Fruit fly (Drosophila melanogaster) whole organism, embryonic: Measurements from ENCODE around the gene CG12253.

Experiments
- BEAF-32 ChIP-seq: fragments of 200-800 bp; sonication (Bioruptor generic); optimal IDR thresholded peaks from 3 replicates; lab custom pipeline; 2017; ENCODE audit warnings: missing biosample characterization, missing genetic modification characterization, mild to moderate bottlenecking, moderate library complexity, missing genetic modification reagents
- CG10147 ChIP-seq: fragments of 200-800 bp; sonication (Bioruptor generic); optimal IDR thresholded peaks from 2 replicates; lab custom pipeline; 2019; ENCODE audit warnings: missing biosample characterization, mild to moderate bottlenecking, missing genetic modification characterization, moderate library complexity
- CG10267 ChIP-seq: fragments of 200-800 bp; sonication (Bioruptor generic); optimal IDR thresholded peaks from 2 replicates; lab custom pipeline; 2018; ENCODE audit warnings: missing biosample characterization, mild to moderate bottlenecking, missing genetic modification characterization, moderate library complexity
- CG12219 ChIP-seq: fragments of 200-800 bp; sonication (Bioruptor generic); optimal IDR thresholded peaks from 3 replicates; lab custom pipeline; 2018; ENCODE audit warnings: missing biosample characterization, mild to moderate bottlenecking, missing genetic modification characterization
- CG13775 ChIP-seq: fragments of 200-800 bp; sonication (Bioruptor generic); optimal IDR thresholded peaks from 3 replicates; lab custom pipeline; 2017; ENCODE audit warnings: missing biosample characterization, mild to moderate bottlenecking, missing genetic modification characterization
- CG14860 ChIP-seq: fragments of 200-800 bp; sonication (Bioruptor generic); IDR thresholded peaks from 3 replicates; pipeline ENCODE4 v1.3.6; 2022; ENCODE audit warnings: missing biosample characterization, missing genetic modification characterization; ENCODE audit not compliant: partially characterized antibody
- CG17186 ChIP-seq: fragments of 200-800 bp; sonication (Bioruptor generic); optimal IDR thresholded peaks from 3 replicates; lab custom pipeline; 2017; ENCODE audit warnings: missing biosample characterization, missing genetic modification reagents, missing genetic modification characterization
- CG2712 ChIP-seq: fragments of 200-800 bp; optimal IDR thresholded peaks from 3 replicates; lab custom pipeline; 2019; ENCODE audit warnings: missing biosample characterization, mild to moderate bottlenecking, missing genetic modification characterization, moderate library complexity
- CG31365 ChIP-seq: fragments of 200-800 bp; sonication (Bioruptor generic); optimal IDR thresholded peaks from 2 replicates; lab custom pipeline; 2018; ENCODE audit warnings: missing biosample characterization, mild to moderate bottlenecking, missing genetic modification characterization
- CG32532 ChIP-seq: fragments of 200-800 bp; sonication (Bioruptor generic); IDR thresholded peaks from 2 replicates; pipeline ENCODE4 v1.3.6; 2022; ENCODE audit warnings: missing biosample characterization, missing genetic modification characterization
- CG3281 ChIP-seq: fragments of 200-800 bp; sonication (Bioruptor generic); optimal IDR thresholded peaks from 3 replicates; lab custom pipeline; 2017; ENCODE audit warnings: missing biosample characterization, mild to moderate bottlenecking, missing genetic modification characterization
- CG3838 ChIP-seq: fragments of 200-800 bp; sonication (Bioruptor generic); optimal IDR thresholded peaks from 3 replicates; lab custom pipeline; 2016; ENCODE audit warnings: missing biosample characterization, missing genetic modification characterization
- CG3995 ChIP-seq: fragments of 200-800 bp; sonication (Bioruptor generic); optimal IDR thresholded peaks from 3 replicates; lab custom pipeline; 2016; ENCODE audit warnings: missing biosample characterization, missing genetic modification characterization
- CG4404 ChIP-seq: fragments of 200-800 bp; sonication (Bioruptor generic); IDR thresholded peaks from 2 replicates; pipeline ENCODE4 v1.3.6; 2022; ENCODE audit warnings: missing biosample characterization, missing genetic modification characterization
- CG5245 ChIP-seq: fragments of 200-800 bp; sonication (Bioruptor generic); optimal IDR thresholded peaks from 3 replicates; lab custom pipeline; 2016; ENCODE audit warnings: missing biosample characterization, missing genetic modification characterization
- CG6683 ChIP-seq: fragments of 200-800 bp; sonication (Bioruptor generic); optimal IDR thresholded peaks from 2 replicates; lab custom pipeline; 2017; ENCODE audit warnings: missing biosample characterization, mild to moderate bottlenecking, missing genetic modification characterization, missing genetic modification reagents
- CG7987 ChIP-seq: fragments of 200-800 bp; sonication (Bioruptor generic); optimal IDR thresholded peaks from 2 replicates; lab custom pipeline; 2018; ENCODE audit warnings: missing biosample characterization, mild to moderate bottlenecking, missing genetic modification characterization, moderate library complexity
- CG9437 ChIP-seq: fragments of 200-800 bp; sonication (Bioruptor generic); optimal IDR thresholded peaks from 2 replicates; lab custom pipeline; 2018; ENCODE audit warnings: missing biosample characterization, mild to moderate bottlenecking, missing genetic modification characterization
- Chrac-16 ChIP-seq: fragments of 200-800 bp; sonication (Bioruptor generic); optimal IDR thresholded peaks from 3 replicates; lab custom pipeline; 2016; ENCODE audit warnings: missing biosample characterization, missing genetic modification characterization
- Dad ChIP-seq: fragments of 200-800 bp; sonication (Bioruptor generic); optimal IDR thresholded peaks from 3 replicates; lab custom pipeline; 2016; ENCODE audit warnings: missing biosample characterization, missing genetic modification characterization
- Doc2 ChIP-seq: fragments of 200-800 bp; sonication (Bioruptor generic); IDR thresholded peaks from 2 replicates; pipeline ENCODE4 v1.3.6; 2022; ENCODE audit warnings: missing biosample characterization, missing genetic modification characterization
- Dref ChIP-seq: fragments of 200-800 bp; sonication (Bioruptor generic); IDR thresholded peaks from 2 replicates; pipeline ENCODE4 v1.3.6; 2022; ENCODE audit warnings: missing biosample characterization, missing genetic modification characterization
- Eip74EF ChIP-seq, 2 experiments: fragments of 200-800 bp in 1 of 2; fragments of >200 bp in 1 of 2; sonication (Bioruptor generic) in 1 of 2; optimal IDR thresholded peaks; 2 replicates each; lab custom pipeline; 2017 to 2019; ENCODE audit warnings: missing biosample characterization in 2 of 2, missing genetic modification characterization in 2 of 2, mild to moderate bottlenecking in 1 of 2, moderate library complexity in 1 of 2
- Fer1 ChIP-seq: fragments of 200-800 bp; sonication (Bioruptor generic); optimal IDR thresholded peaks from 2 replicates; lab custom pipeline; 2017; ENCODE audit warnings: missing biosample characterization, mild to moderate bottlenecking, missing genetic modification characterization
- GATAe ChIP-seq: fragments of 200-800 bp; sonication (Bioruptor generic); conservative IDR thresholded peaks from 2 replicates; pipeline ENCODE4 v1.3.6; 2022; ENCODE audit warnings: missing biosample characterization, missing genetic modification characterization
- Hmr ChIP-seq: fragments of 200-800 bp; sonication (Bioruptor generic); optimal IDR thresholded peaks from 3 replicates; lab custom pipeline; 2017; ENCODE audit warnings: mild to moderate bottlenecking, missing biosample characterization, missing genetic modification reagents, missing genetic modification characterization
- Hmx ChIP-seq: fragments of 200-800 bp; sonication (Bioruptor generic); optimal IDR thresholded peaks from 2 replicates; lab custom pipeline; 2016; ENCODE audit warnings: missing biosample characterization, missing genetic modification characterization
- MESR4 ChIP-seq: fragments of 200-800 bp; sonication (Bioruptor generic); optimal IDR thresholded peaks from 2 replicates; lab custom pipeline; 2018; ENCODE audit warnings: missing biosample characterization, mild to moderate bottlenecking, missing genetic modification characterization, moderate library complexity
- Meics ChIP-seq: fragments of 200-800 bp; sonication (Bioruptor generic); optimal IDR thresholded peaks from 2 replicates; lab custom pipeline; 2017; ENCODE audit warnings: missing biosample characterization, mild to moderate bottlenecking, missing genetic modification characterization
- Mes4 ChIP-seq: fragments of 200-800 bp; sonication (Bioruptor generic); optimal IDR thresholded peaks from 2 replicates; lab custom pipeline; 2016; ENCODE audit warnings: missing biosample characterization, missing genetic modification characterization
- PHDP ChIP-seq: fragments of 200-800 bp; sonication (Bioruptor generic); optimal IDR thresholded peaks from 3 replicates; lab custom pipeline; 2018; ENCODE audit warnings: missing biosample characterization, mild to moderate bottlenecking, missing genetic modification characterization, moderate library complexity
- Ptx1 ChIP-seq: fragments of 200-800 bp; sonication (Bioruptor generic); IDR thresholded peaks from 2 replicates; pipeline ENCODE4 v1.3.6; 2022; ENCODE audit warnings: missing biosample characterization, missing genetic modification characterization
- Ravus ChIP-seq: fragments of 200-800 bp; sonication (Bioruptor generic); IDR thresholded peaks from 2 replicates; pipeline ENCODE4 v1.3.6; 2022; ENCODE audit warnings: missing biosample characterization, missing genetic modification characterization
- Six4 ChIP-seq: fragments of 200-800 bp; sonication (Bioruptor generic); optimal IDR thresholded peaks from 2 replicates; lab custom pipeline; 2016; ENCODE audit warnings: missing biosample characterization, missing genetic modification characterization
- al ChIP-seq: fragments of 200-800 bp; sonication (Bioruptor generic); IDR thresholded peaks from 2 replicates; pipeline ENCODE4 v1.3.6; 2022; ENCODE audit warnings: missing biosample characterization, missing genetic modification characterization
- ara ChIP-seq: fragments of 200-800 bp; sonication (Bioruptor generic); IDR thresholded peaks from 2 replicates; pipeline ENCODE4 v1.3.6; 2022; ENCODE audit warnings: missing biosample characterization, missing genetic modification characterization
- ato ChIP-seq: fragments of 200-800 bp; sonication (Bioruptor generic); IDR thresholded peaks from 2 replicates; pipeline ENCODE4 v1.3.6; 2022; ENCODE audit warnings: missing biosample characterization, missing genetic modification characterization; ENCODE audit not compliant: partially characterized antibody
- btn ChIP-seq: fragments of 200-800 bp; sonication (Bioruptor generic); optimal IDR thresholded peaks from 2 replicates; lab custom pipeline; 2016; ENCODE audit warnings: missing biosample characterization, missing genetic modification characterization
- gce ChIP-seq: fragments of 200-800 bp; sonication (Bioruptor generic); IDR thresholded peaks from 3 replicates; pipeline ENCODE4 v1.3.6; 2022; ENCODE audit warnings: missing biosample characterization, missing genetic modification characterization
- h ChIP-seq: fragments of >200 bp; optimal IDR thresholded peaks from 2 replicates; lab custom pipeline; 2017
- hbn ChIP-seq: fragments of 200-800 bp; sonication (Bioruptor generic); IDR thresholded peaks from 2 replicates; pipeline ENCODE4 v1.3.6; 2022; ENCODE audit warnings: missing biosample characterization, missing genetic modification characterization; ENCODE audit not compliant: partially characterized antibody
- luna ChIP-seq: fragments of 200-800 bp; sonication (Bioruptor generic); optimal IDR thresholded peaks from 2 replicates; lab custom pipeline; 2016; ENCODE audit warnings: missing biosample characterization, missing genetic modification characterization
- nau ChIP-seq: fragments of 200-800 bp; sonication (Bioruptor generic); optimal IDR thresholded peaks from 3 replicates; lab custom pipeline; 2017; ENCODE audit warnings: missing biosample characterization, mild to moderate bottlenecking, missing genetic modification characterization, missing genetic modification reagents
- nmo ChIP-seq: fragments of 200-800 bp; sonication (Bioruptor generic); optimal IDR thresholded peaks from 2 replicates; lab custom pipeline; 2018; ENCODE audit warnings: missing biosample characterization, mild to moderate bottlenecking, missing genetic modification characterization, moderate library complexity
- otp ChIP-seq: fragments of 200-800 bp; sonication (Bioruptor generic); IDR thresholded peaks from 3 replicates; pipeline ENCODE4, ENCODE4 v1.3.6; 2022; ENCODE audit warnings: missing biosample characterization, missing genetic modification characterization
- peb ChIP-seq: fragments of 200-800 bp; sonication (Bioruptor generic); IDR thresholded peaks from 2 replicates; pipeline ENCODE4 v1.3.6; 2022; ENCODE audit warnings: missing biosample characterization, missing genetic modification characterization
- seq ChIP-seq: fragments of 200-800 bp; sonication (Bioruptor generic); IDR thresholded peaks from 2 replicates; pipeline ENCODE4 v1.3.6; 2022; ENCODE audit warnings: missing biosample characterization, missing genetic modification characterization
- sim ChIP-seq: fragments of 200-800 bp; sonication (Bioruptor generic); IDR thresholded peaks from 2 replicates; pipeline ENCODE4 v1.3.6; 2022; ENCODE audit warnings: missing biosample characterization, missing genetic modification characterization
- so ChIP-seq: fragments of 200-800 bp; sonication (Bioruptor generic); IDR thresholded peaks from 3 replicates; pipeline ENCODE4 v1.3.6; 2022; ENCODE audit warnings: missing biosample characterization, missing genetic modification characterization
- sug ChIP-seq: fragments of 200-800 bp; optimal IDR thresholded peaks from 2 replicates; lab custom pipeline; 2019; ENCODE audit warnings: missing biosample characterization, mild to moderate bottlenecking, missing genetic modification characterization, moderate library complexity
- tx ChIP-seq: fragments of 200-800 bp; sonication (Bioruptor generic); optimal IDR thresholded peaks from 2 replicates; lab custom pipeline; 2016; ENCODE audit warnings: missing biosample characterization, missing genetic modification characterization

The CG12253 gene

dm6 chr2L:11004674-11005045, 17.1 kb downstream of the CG12253 start, which contains the start of gene Nup154 (continued):
- TF ChIP-seq Eip74EF (GFP tag; optimal IDR thresholded peaks at IDR 0.05; lab: Kevin White, UChicago) (no peak), CG10267 (tag; lab: Kevin White, UChicago) (no peak), hbn (GFP tag; lab: Robert Waterston, UW) (0 out of 2 replicates have a peak, but pooled peaks have one; percentile 26), CG3838 (no peak), MESR4 (GFP tag; lab: Kevin White, UChicago) (peak; percentile 43), Ptx1 (no peak), CG17186 (GFP tag; lab: Kevin White, UChicago) (peak; percentile 72), Ravus (GFP tag; lab: Robert Waterston, UW) (no peak), CG14860 (GFP tag; lab: Robert Waterston, UW) (no peak), ara (GFP tag; lab: Robert Waterston, UW) (no peak), GATAe (GFP tag; lab: Robert Waterston, UW) (no peak), luna (GFP tag; lab: Kevin White, UChicago) (no peak), sug (tag; lab: Kevin White, UChicago) (no peak), BEAF-32 (GFP tag; lab: Kevin White, UChicago) (no peak), Fer1 (no peak), ato (GFP tag; lab: Robert Waterston, UW) (0 out of 2 replicates have a peak, but pooled peaks have one; percentile 22), so (GFP tag; lab: Robert Waterston, UW) (no peak)

dm6 chr2L:11010999-11011398, 23.4 kb downstream of the CG12253 start, which contains the start of the genes Art8 and dUTPase:
Gene Art8 (minus strand): TSS chr2L:11011086.
Gene dUTPase (plus strand): TSS chr2L:11011312.
- no peak for TF ChIP-seq Doc2 (GFP tag; lab: Robert Waterston, UW)
- no peak for TF ChIP-seq sim (GFP tag; lab: Robert Waterston, UW)
- peak; percentile 84 for TF ChIP-seq Dref (GFP tag; lab: Robert Waterston, UW)
- TF ChIP-seq al (GFP tag; lab: Robert Waterston, UW) = peak; percentile 45
- peak; percentile 88 for TF ChIP-seq CG2712 (tag; lab: Kevin White, UChicago)
- TF ChIP-seq CG7987 (GFP tag; lab: Kevin White, UChicago) = no peak
- TF ChIP-seq otp (GFP tag; lab: Robert Waterston, UW) = peak; percentile 35; the same call in 1 of the 3 replicates
- TF ChIP-seq CG12219 (GFP tag; lab: Kevin White, UChicago) = no peak
- TF ChIP-seq Dad (GFP tag; lab: Kevin White, UChicago) = peak; percentile 51
- TF ChIP-seq seq (GFP tag; lab: Robert Waterston, UW) = 0 out of 2 replicates have a peak, but pooled peaks have one; percentile 34
- no peak for TF ChIP-seq CG10147
- TF ChIP-seq Six4 = peak; percentile 75
- no peak for TF ChIP-seq tx
- no peak for TF ChIP-seq GATAe (GFP tag; lab: Robert Waterston, UW)
- TF ChIP-seq CG4404 (GFP tag; lab: Robert Waterston, UW) = peak; percentile 52; the same call in 1 of the 2 replicates
- TF ChIP-seq CG3281 = peak; percentile 81
- TF ChIP-seq CG32532 (GFP tag; lab: Robert Waterston, UW) = peak; percentile 76
- TF ChIP-seq Hmx (GFP tag; lab: Kevin White, UChicago) = no peak
- peak; percentile 44 for TF ChIP-seq CG6683
- no peak for TF ChIP-seq h
- no peak for TF ChIP-seq btn (GFP tag; lab: Kevin White, UChicago)
- TF ChIP-seq Mes4 (GFP tag; lab: Kevin White, UChicago) = no peak
- TF ChIP-seq PHDP (tag; lab: Kevin White, UChicago) = peak; percentile 78
- peak; percentile 49 for TF ChIP-seq CG5245 (GFP tag; lab: Kevin White, UChicago)
- TF ChIP-seq Hmr (GFP tag; lab: Kevin White, UChicago) = no peak
- TF ChIP-seq CG9437 = peak; percentile 17
- TF ChIP-seq CG3995 (GFP tag; lab: Kevin White, UChicago) = peak; percentile 39
- no peak for TF ChIP-seq peb
- TF ChIP-seq CG13775 = peak; percentile 79
- peak; percentile 74 for TF ChIP-seq Chrac-16 (GFP tag; lab: Kevin White, UChicago)
- peak; percentile 86 for TF ChIP-seq nmo (GFP tag; lab: Kevin White, UChicago)
- TF ChIP-seq Meics (GFP tag; lab: Kevin White, UChicago) = peak; percentile 63
- TF ChIP-seq gce (GFP tag; lab: Robert Waterston, UW) = no peak
- no peak for TF ChIP-seq nau (GFP tag; lab: Kevin White, UChicago)
- no peak for TF ChIP-seq CG31365 (tag; lab: Kevin White, UChicago)
